Worm (Caenorhabditis elegans) whole organism, L3 larva: ENCODE measurements around the gene baf-1.

ENCODE experiments used
- R02D3.7 ChIP-seq: fragments of 150-350 bp; optimal IDR thresholded peaks from 2 replicates; lab custom pipeline; 2014; ENCODE audit warnings: missing biosample characterization, missing genetic modification characterization
- ZK546.5 ChIP-seq: sonication (generic microtip); optimal IDR thresholded peaks from 2 replicates; lab custom pipeline; 2017; ENCODE audit warnings: missing biosample characterization, missing genetic modification characterization
- aly-2 ChIP-seq: fragments of 150-350 bp; optimal IDR thresholded peaks from 2 replicates; lab custom pipeline; 2014; ENCODE audit warnings: missing biosample characterization, missing genetic modification characterization
- ama-1 ChIP-seq: fragments of 150-350 bp; optimal IDR thresholded peaks from 2 replicates; lab custom pipeline; 2018
- ceh-28 ChIP-seq: fragments of 150-350 bp; optimal IDR thresholded peaks from 2 replicates; lab custom pipeline; 2014; ENCODE audit warnings: missing biosample characterization, missing genetic modification reagents, missing genetic modification characterization
- ceh-82 ChIP-seq: fragments of 150-350 bp; optimal IDR thresholded peaks from 2 replicates; lab custom pipeline; 2014; ENCODE audit warnings: missing biosample characterization, missing genetic modification characterization
- ceh-9 ChIP-seq: sonication (generic microtip); optimal IDR thresholded peaks from 2 replicates; lab custom pipeline; 2018; ENCODE audit warnings: missing biosample characterization, missing genetic modification characterization
- daf-12 ChIP-seq: fragments of 150-350 bp; optimal IDR thresholded peaks from 2 replicates; lab custom pipeline; 2014; ENCODE audit warnings: missing biosample characterization, missing genetic modification reagents, missing genetic modification characterization
- egl-27 ChIP-seq: sonication (generic microtip); optimal IDR thresholded peaks from 4 replicates; lab custom pipeline; 2017; ENCODE audit warnings: missing biosample characterization, missing genetic modification reagents, missing genetic modification characterization
- egl-5 ChIP-seq: fragments of 150-350 bp; optimal IDR thresholded peaks from 2 replicates; lab custom pipeline; 2017; ENCODE audit warnings: missing biosample characterization, missing genetic modification reagents, missing genetic modification characterization, inconsistent platforms
- elt-2 ChIP-seq: sonication (generic microtip); optimal IDR thresholded peaks from 2 replicates; lab custom pipeline; 2016; ENCODE audit warnings: missing genetic modification reagents, mild to moderate bottlenecking, missing genetic modification characterization, missing compliant biosample characterization
- elt-3 ChIP-seq, 3 experiments: fragments of 150-350 bp in 1 of 3; sonication (generic microtip) in 2 of 3; optimal IDR thresholded peaks; 2 replicates in 2 of 3; 4 replicates in 1 of 3; lab custom pipeline; 2014 to 2017; ENCODE audit warnings: missing biosample characterization in 3 of 3, missing genetic modification characterization in 3 of 3
- fkh-10 ChIP-seq: sonication (generic microtip); optimal IDR thresholded peaks from 2 replicates; lab custom pipeline; 2017; ENCODE audit warnings: missing biosample characterization, missing genetic modification reagents, missing genetic modification characterization
- fos-1 ChIP-seq: fragments of 150-350 bp; optimal IDR thresholded peaks from 2 replicates; lab custom pipeline; 2014; ENCODE audit warnings: missing biosample characterization, missing genetic modification characterization
- jun-1 ChIP-seq: fragments of 150-350 bp; optimal IDR thresholded peaks from 2 replicates; lab custom pipeline; 2014; ENCODE audit warnings: missing biosample characterization, missing genetic modification reagents, missing genetic modification characterization
- mdl-1 ChIP-seq: fragments of 150-350 bp; optimal IDR thresholded peaks from 2 replicates; lab custom pipeline; 2014; ENCODE audit warnings: missing biosample characterization, missing genetic modification characterization
- nfya-1 ChIP-seq: sonication (generic microtip); optimal IDR thresholded peaks from 2 replicates; lab custom pipeline; 2017; ENCODE audit warnings: missing genetic modification characterization, mild to moderate bottlenecking, missing compliant biosample characterization, antibody characterized with exemption, moderate library complexity; ENCODE audit not compliant: insufficient read depth
- nhr-11 ChIP-seq: fragments of 150-350 bp; optimal IDR thresholded peaks from 2 replicates; lab custom pipeline; 2014; ENCODE audit warnings: missing biosample characterization, missing genetic modification characterization
- nhr-12 ChIP-seq: fragments of 150-350 bp; optimal IDR thresholded peaks from 2 replicates; lab custom pipeline; 2014; ENCODE audit warnings: missing biosample characterization, missing genetic modification characterization
- nhr-23 ChIP-seq: fragments of 150-350 bp; optimal IDR thresholded peaks from 2 replicates; lab custom pipeline; 2014; ENCODE audit warnings: missing biosample characterization, missing genetic modification reagents, missing genetic modification characterization
- nhr-237 ChIP-seq: fragments of 150-350 bp; optimal IDR thresholded peaks from 2 replicates; lab custom pipeline; 2014; ENCODE audit warnings: missing biosample characterization, missing genetic modification characterization
- nhr-25 ChIP-seq: sonication (generic microtip); optimal IDR thresholded peaks from 2 replicates; lab custom pipeline; 2017; ENCODE audit warnings: missing biosample characterization, missing genetic modification characterization
- nhr-28 ChIP-seq: fragments of 150-350 bp; optimal IDR thresholded peaks from 2 replicates; lab custom pipeline; 2014; ENCODE audit warnings: missing biosample characterization, missing genetic modification characterization
- nhr-43 ChIP-seq: sonication (generic microtip); optimal IDR thresholded peaks from 2 replicates; lab custom pipeline; 2016; ENCODE audit warnings: mild to moderate bottlenecking, missing genetic modification characterization, missing compliant biosample characterization; ENCODE audit not compliant: poor library complexity, severe bottlenecking
- nhr-67 ChIP-seq: fragments of 150-350 bp; optimal IDR thresholded peaks from 2 replicates; lab custom pipeline; 2014; ENCODE audit warnings: missing biosample characterization, missing genetic modification characterization
- nhr-76 ChIP-seq: fragments of 150-350 bp; sonication (generic microtip); optimal IDR thresholded peaks from 5 replicates; lab custom pipeline; 2014; ENCODE audit warnings: missing biosample characterization, missing genetic modification characterization
- nhr-77 ChIP-seq: fragments of 150-350 bp; optimal IDR thresholded peaks from 2 replicates; lab custom pipeline; 2014; ENCODE audit warnings: missing biosample characterization, missing genetic modification characterization
- pha-4 ChIP-seq: fragments of 150-350 bp; optimal IDR thresholded peaks from 2 replicates; lab custom pipeline; 2014; ENCODE audit warnings: missing biosample characterization, missing genetic modification reagents, missing genetic modification characterization
- pqm-1 ChIP-seq: fragments of 150-350 bp; optimal IDR thresholded peaks from 2 replicates; lab custom pipeline; 2017; ENCODE audit warnings: missing biosample characterization, missing genetic modification characterization, inconsistent platforms
- sea-2 ChIP-seq: fragments of 150-350 bp; sonication (generic microtip); optimal IDR thresholded peaks from 4 replicates; lab custom pipeline; 2014; ENCODE audit warnings: missing biosample characterization, missing genetic modification reagents, missing genetic modification characterization
- skn-1 ChIP-seq: fragments of 150-350 bp; optimal IDR thresholded peaks from 2 replicates; lab custom pipeline; 2014; ENCODE audit warnings: missing biosample characterization, missing genetic modification characterization
- snpc-4 ChIP-seq: fragments of 150-350 bp; optimal IDR thresholded peaks from 2 replicates; lab custom pipeline; 2014; ENCODE audit warnings: missing biosample characterization, missing genetic modification characterization
- unc-39 ChIP-seq: sonication (generic microtip); optimal IDR thresholded peaks from 4 replicates; lab custom pipeline; 2017; ENCODE audit warnings: missing biosample characterization, missing genetic modification characterization
- unc-62 ChIP-seq: fragments of 150-350 bp; sonication (generic microtip); optimal IDR thresholded peaks from 4 replicates; lab custom pipeline; 2014; ENCODE audit warnings: missing biosample characterization, missing genetic modification reagents, missing genetic modification characterization
- zag-1 ChIP-seq: fragments of 150-350 bp; optimal IDR thresholded peaks from 2 replicates; lab custom pipeline; 2014; ENCODE audit warnings: missing biosample characterization, missing genetic modification characterization

Gene baf-1

ce11 chrIII:9426301-9426700 lies 41.0 kb upstream of the baf-1 start, which contains the start of gene T26G10.5:
TSS of gene T26G10.5 (minus strand) at chrIII:9426401.
- TF ChIP-seq skn-1 = no peak
- TF ChIP-seq fos-1 (tag; lab: Kevin White, UChicago) = no peak
- TF ChIP-seq ceh-28 (tag; lab: Kevin White, UChicago) = no peak
- TF ChIP-seq nhr-76 (tag; lab: Kevin White, UChicago) = no peak
- no peak for TF ChIP-seq zag-1 (tag; lab: Kevin White, UChicago)
- no peak for TF ChIP-seq nhr-28
- TF ChIP-seq nhr-67 (tag; lab: Kevin White, UChicago) = no peak
- no peak for TF ChIP-seq nhr-77 (tag; lab: Kevin White, UChicago)
- TF ChIP-seq elt-2 = no peak
- no peak for TF ChIP-seq ceh-82
- no peak for TF ChIP-seq pha-4 (tag; lab: Kevin White, UChicago)
- TF ChIP-seq nhr-237 (tag; lab: Kevin White, UChicago) = no peak
- no peak for TF ChIP-seq nhr-25 (tag; lab: Kevin White, UChicago)

- TF ChIP-seq aly-2 (no peak), mdl-1 (tag; lab: Kevin White, UChicago) (no peak), egl-5 (tag; lab: Kevin White, UChicago) (no peak), nhr-28 (no peak), jun-1 (no peak), nhr-76 (tag; lab: Kevin White, UChicago) (no peak), elt-3 (tag; optimal IDR thresholded peaks at IDR 0.05; lab: Kevin White, UChicago) (no peak), unc-39 (no peak)
Measured at ce11 chrIII:9433576-9434107, 33.6 kb upstream of the baf-1 start, which contains the start of gene cpar-1. TSS of gene cpar-1 (plus strand) at chrIII:9434057.

- no peak for TF ChIP-seq fkh-10 (GFP tag; lab: Kevin White, UChicago)
Measured at ce11 chrIII:9434999-9435398, 32.3 kb upstream of the baf-1 start.

- no peak for TF ChIP-seq snpc-4 (tag; lab: Kevin White, UChicago)
- no peak for TF ChIP-seq unc-62
- no peak for TF ChIP-seq nhr-11 (tag; lab: Kevin White, UChicago)
- no peak for TF ChIP-seq elt-3 (tag; optimal IDR thresholded peaks at IDR 0.05; lab: Kevin White, UChicago)
- no peak for TF ChIP-seq ama-1 (lab: Kevin White, UChicago)
- TF ChIP-seq pqm-1 (tag; lab: Kevin White, UChicago) = no peak
- no peak for TF ChIP-seq unc-39
- TF ChIP-seq sea-2 (GFP tag; lab: Kevin White, UChicago) = no peak
- no peak for TF ChIP-seq daf-12 (tag; lab: Kevin White, UChicago)
- TF ChIP-seq nhr-28 = no peak
- no peak for TF ChIP-seq ZK546.5 (tag; lab: Kevin White, UChicago)
- no peak for TF ChIP-seq nhr-43 (tag; lab: Kevin White, UChicago)
- no peak for TF ChIP-seq skn-1
- no peak for TF ChIP-seq egl-27 (tag; lab: Kevin White, UChicago)
- TF ChIP-seq mdl-1 (tag; lab: Kevin White, UChicago) = no peak
- TF ChIP-seq nhr-12 (tag; lab: Kevin White, UChicago) = no peak
- no peak for TF ChIP-seq ceh-9
- TF ChIP-seq nfya-1 (tag; lab: Kevin White, UChicago) = no peak
- TF ChIP-seq nhr-23 = no peak
- no peak for TF ChIP-seq R02D3.7 (tag; lab: Kevin White, UChicago)
Measured at ce11 chrIII:9439399-9439798, 27.9 kb upstream of the baf-1 start, which contains the start of gene F54C8.1. TSS of gene F54C8.1 (plus strand) at chrIII:9439699.

ce11 chrIII:9441133-9441532 lies 26.1 kb upstream of the baf-1 start, which contains the start of gene emb-30:
TSS of gene emb-30 (minus strand) at chrIII:9441460.
- TF ChIP-seq elt-2 (peak; percentile 3), zag-1 (tag; lab: Kevin White, UChicago) (no peak), ama-1 (lab: Kevin White, UChicago) (peak; percentile 4)
- TF ChIP-seq, all 47 proteins: peak for 2
